Worm (Caenorhabditis elegans): ENCODE data around the gene B0507.5.
"Not testable (repeated sequence)": the region's sequence is repeated elsewhere in the genome, so short reads cannot be mapped to it uniquely, and the experiment has no call there.

- TF ChIP-seq ama-1 (optimal IDR thresholded peaks at IDR 0.05); ceh-13 (GFP tag; optimal IDR thresholded peaks at IDR 0.05); B0310.2 (tag; optimal IDR thresholded peaks at IDR 0.05): not testable (repeated sequence)
Observed at ce11 chrV:8722160-8722559, 31.3 kb upstream of the B0507.5 start, which contains the start of gene ZC196.8.

All from whole organism, early embryonic.